Worm (Caenorhabditis elegans): Measurements from ENCODE around the gene str-37.

The str-37 gene

ce11 chrV:13313045-13313623 is 14.4 kb upstream of the str-37 start, which contains the start of gene C50B6.3 (continued):
- TF ChIP-seq dmd-9 (GFP tag; IDR thresholded peaks at IDR 0.05) (peak; percentile 67; the same call in 1 of the 2 replicates), nhr-111 (GFP tag; optimal IDR thresholded peaks at IDR 0.05) (no peak), dmd-8 (GFP tag; IDR thresholded peaks at IDR 0.05) (no peak), unc-130 (GFP tag; optimal IDR thresholded peaks at IDR 0.05) (peak; percentile 71), nhr-25 (tag; optimal IDR thresholded peaks at IDR 0.05; ENCODE audit: borderline replicate concordance, insufficient read depth) (peak; percentile 5), unc-62 (GFP tag; optimal IDR thresholded peaks at IDR 0.05 in 1 of 2) (peak in 1 of 2 experiments; percentile 90), unc-62 (tag; optimal IDR thresholded peaks at IDR 0.05) (no peak), nhr-102 (tag; optimal IDR thresholded peaks at IDR 0.05) (peak; percentile 9), lin-15B (tag; optimal IDR thresholded peaks at IDR 0.05) (peak; percentile 56), dmd-6 (GFP tag; IDR thresholded peaks at IDR 0.05) (peak; percentile 62), F37D6.2 (tag; optimal IDR thresholded peaks at IDR 0.05) (peak; percentile 18), daf-19 (GFP tag; conservative IDR thresholded peaks at IDR 0.05) (no peak), Y48G9A.11 (GFP tag; IDR thresholded peaks at IDR 0.05) (peak; percentile 96), lin-39 (tag; optimal IDR thresholded peaks at IDR 0.05) (peak; percentile 10), nhr-6 (tag; optimal IDR thresholded peaks at IDR 0.05) (peak; percentile 97), ztf-11 (tag; optimal IDR thresholded peaks at IDR 0.05) (no peak), aha-1 (tag) (peak; percentile 73), lin-29 (GFP tag; IDR thresholded peaks at IDR 0.05) (no peak), F49E8.2 (tag; optimal IDR thresholded peaks at IDR 0.05; ENCODE audit: borderline replicate concordance) (no peak), dpl-1 (GFP tag; optimal IDR thresholded peaks at IDR 0.05) (peak; percentile 83), mes-2 (tag; optimal IDR thresholded peaks at IDR 0.05; ENCODE audit: poor library complexity, severe bottlenecking) (peak; percentile 99), mdl-1 (tag; optimal IDR thresholded peaks at IDR 0.05) (no peak), duxl-1 (tag; optimal IDR thresholded peaks at IDR 0.05; ENCODE audit: poor library complexity) (peak; percentile 83)

ce11 chrV:13317247-13317646 is 10.3 kb upstream of the str-37 start:
- TF ChIP-seq set-16 (GFP tag; IDR thresholded peaks at IDR 0.05) = peak; percentile 98
- 0 out of 2 replicates have a peak, but pooled peaks have one; percentile 10 for TF ChIP-seq dmd-8 (GFP tag; IDR thresholded peaks at IDR 0.05)
- TF ChIP-seq madf-5 (GFP tag; IDR thresholded peaks at IDR 0.05) = 0 out of 4 replicates have a peak, but pooled peaks of 1 of the 2 experiments have one; percentile 7

ce11 chrV:13317911-13318502 is 9.6 kb upstream of the str-37 start, which contains the start of the genes col-161 and srh-18:
col-161 (minus strand) TSS chrV:13318011.
srh-18 (plus strand) TSS chrV:13318452.
- TF ChIP-seq dmd-6 (GFP tag; IDR thresholded peaks at IDR 0.05) (no peak), aha-1 (tag) (peak; percentile 33), nhr-102 (tag; optimal IDR thresholded peaks at IDR 0.05) (no peak), tag-97 (GFP tag; IDR thresholded peaks at IDR 0.05) (no peak)

ce11 chrV:13320676-13321075 is 6.9 kb upstream of the str-37 start, which contains the start of gene srh-15:
srh-15 (plus strand) TSS chrV:13320976.
- TF ChIP-seq ZK546.5 (tag; optimal IDR thresholded peaks at IDR 0.05) = no peak
- no peak for TF ChIP-seq daf-19 (GFP tag; conservative IDR thresholded peaks at IDR 0.05)
- no peak for TF ChIP-seq zip-11 (GFP tag; IDR thresholded peaks at IDR 0.05)
- TF ChIP-seq unc-62 (GFP tag; optimal IDR thresholded peaks at IDR 0.05 in 1 of 2) = peak in 1 of 2 experiments; percentile 73
- TF ChIP-seq unc-62 (tag; optimal IDR thresholded peaks at IDR 0.05) = no peak

- TF ChIP-seq aha-1 (tag) (peak; percentile 56), php-3 (GFP tag; IDR thresholded peaks at IDR 0.05) (peak; percentile 90), unc-62 (GFP tag; optimal IDR thresholded peaks at IDR 0.05 in 1 of 2) (peak in 1 of 2 experiments; percentile 3), unc-62 (tag; optimal IDR thresholded peaks at IDR 0.05) (no peak), hlh-30 (tag; optimal IDR thresholded peaks at IDR 0.05; ENCODE audit: insufficient read depth) (no peak), mdl-1 (tag; optimal IDR thresholded peaks at IDR 0.05) (no peak), daf-16 (GFP tag; optimal IDR thresholded peaks at IDR 0.05) (no peak), daf-16 (tag; optimal IDR thresholded peaks at IDR 0.05) (peak; percentile 52), dmd-6 (GFP tag; IDR thresholded peaks at IDR 0.05) (peak; percentile 48), ces-1 (GFP tag; optimal IDR thresholded peaks at IDR 0.05) (no peak), nhr-28 (tag; optimal IDR thresholded peaks at IDR 0.05) (peak; percentile 2), dve-1 (tag; optimal IDR thresholded peaks at IDR 0.05; ENCODE audit: insufficient read depth) (peak; percentile 11), nhr-77 (tag; optimal IDR thresholded peaks at IDR 0.05) (no peak), pqm-1 (tag; optimal IDR thresholded peaks at IDR 0.05) (peak; percentile 22), nhr-48 (tag; optimal IDR thresholded peaks at IDR 0.05) (peak; percentile 9), snpc-1.2 (GFP tag; IDR thresholded peaks at IDR 0.05) (no peak)
Measured at ce11 chrV:13324933-13325760, 2.4 kb upstream of the str-37 start, which contains the start of gene C50B6.7. C50B6.7 (minus strand) TSS chrV:13324983.

Measured in whole organism, L4 larva.